Worm (Caenorhabditis elegans) whole organism, L4 larva: ENCODE data around the gene C39E6.2.

Experiments used
- F10B5.3 ChIP-seq: sonication (generic microtip); optimal IDR thresholded peaks from 2 replicates; lab custom pipeline; 2016; ENCODE audit warnings: mild to moderate bottlenecking, missing genetic modification characterization, missing compliant biosample characterization
- F37D6.2 ChIP-seq: sonication (generic microtip); optimal IDR thresholded peaks from 2 replicates; lab custom pipeline; 2016; ENCODE audit warnings: mild to moderate bottlenecking, missing genetic modification characterization, missing compliant biosample characterization
- Y105C5A.15 ChIP-seq: fragments of 200-800 bp; sonication (Bioruptor generic); IDR thresholded peaks from 2 replicates; pipeline ENCODE4 v1.3.6; 2022; ENCODE audit warnings: missing genetic modification characterization, missing compliant biosample characterization
- aly-2 ChIP-seq: sonication (generic microtip); optimal IDR thresholded peaks from 2 replicates; lab custom pipeline; 2018; ENCODE audit warnings: missing biosample characterization, missing genetic modification characterization
- arid-1 ChIP-seq: fragments of 200-800 bp; sonication (Bioruptor generic); conservative IDR thresholded peaks from 2 replicates; pipeline ENCODE4 v1.3.6; 2022; ENCODE audit warnings: missing genetic modification reagents, missing genetic modification characterization, missing compliant biosample characterization
- fkh-10 ChIP-seq: fragments of 150-350 bp; optimal IDR thresholded peaks from 2 replicates; lab custom pipeline; 2014; ENCODE audit warnings: missing biosample characterization, missing genetic modification reagents, missing genetic modification characterization
- lin-1 ChIP-seq: fragments of 200-800 bp; sonication (Bioruptor generic); IDR thresholded peaks from 2 replicates; pipeline ENCODE4 v1.3.6; 2022; ENCODE audit warnings: missing genetic modification reagents, missing genetic modification characterization, missing compliant biosample characterization
- lin-13 ChIP-seq: fragments of 150-350 bp; optimal IDR thresholded peaks from 2 replicates; lab custom pipeline; 2014; ENCODE audit warnings: missing biosample characterization, missing genetic modification reagents, missing genetic modification characterization
- mes-2 ChIP-seq: sonication (generic microtip); optimal IDR thresholded peaks from 2 replicates; lab custom pipeline; 2016; ENCODE audit warnings: missing genotype, mild to moderate bottlenecking, missing genetic modification characterization, missing compliant biosample characterization; ENCODE audit not compliant: poor library complexity, severe bottlenecking
- mxl-2 ChIP-seq: fragments of 200-800 bp; sonication (Bioruptor generic); conservative IDR thresholded peaks from 2 replicates; pipeline ENCODE4 v1.3.6; 2022; ENCODE audit warnings: missing genetic modification reagents, missing genetic modification characterization, missing compliant biosample characterization
- nhr-41 ChIP-seq: fragments of 200-800 bp; sonication (Bioruptor generic); IDR thresholded peaks from 2 replicates; pipeline ENCODE4 v1.3.6; 2022; ENCODE audit warnings: missing genetic modification reagents, missing genetic modification characterization, missing compliant biosample characterization
- nhr-77 ChIP-seq: fragments of 150-350 bp; optimal IDR thresholded peaks from 2 replicates; lab custom pipeline; 2014; ENCODE audit warnings: missing biosample characterization, missing genetic modification characterization
- skn-1 ChIP-seq: fragments of 150-350 bp; optimal IDR thresholded peaks from 2 replicates; lab custom pipeline; 2014; ENCODE audit warnings: missing biosample characterization, missing genetic modification characterization
- unc-62 ChIP-seq, 3 experiments: fragments of 150-350 bp in 1 of 3; sonication (generic microtip); optimal IDR thresholded peaks in 2 of 3; peaks in 1 of 3; 1 replicate in 1 of 3; 2 replicates in 2 of 3; lab custom pipeline; 2014 to 2017; ENCODE audit warnings: missing biosample characterization in 3 of 3, missing genetic modification characterization in 3 of 3, missing genetic modification reagents in 3 of 3, missing genotype in 1 of 3

DNA sequence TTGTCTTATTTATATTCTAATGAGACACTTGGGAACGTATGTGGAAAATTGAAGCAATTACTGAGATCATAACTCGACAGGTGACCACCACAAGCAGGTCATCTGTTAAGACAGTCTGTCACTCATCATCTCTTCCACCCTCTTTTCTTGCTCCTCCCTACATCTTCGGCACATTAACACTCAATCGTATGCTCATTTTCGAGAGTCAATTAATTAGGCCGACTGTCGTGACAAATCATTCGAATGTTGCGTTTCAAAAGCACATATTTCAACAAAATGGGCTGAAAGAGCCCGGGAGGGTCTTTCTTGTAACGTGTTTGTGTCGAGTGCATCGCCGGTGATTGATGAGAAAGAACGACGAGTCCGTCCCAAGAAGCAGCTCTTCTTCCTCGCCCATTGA, 47.3 kb upstream of the C39E6.2 start:
- TF ChIP-seq nhr-41 (GFP tag; lab: Robert Waterston, UW) (no peak), lin-13 (GFP tag; lab: Kevin White, UChicago) (no peak), mxl-2 (no peak), fkh-10 (GFP tag; lab: Kevin White, UChicago) (no peak), Y105C5A.15 (no peak), mes-2 (tag; lab: Kevin White, UChicago) (no peak), F10B5.3 (tag; lab: Kevin White, UChicago) (no peak), nhr-77 (tag; lab: Kevin White, UChicago) (no peak), arid-1 (GFP tag; lab: Robert Waterston, UW) (no peak), F37D6.2 (tag; lab: Kevin White, UChicago) (no peak), lin-1 (GFP tag; lab: Robert Waterston, UW) (no peak), unc-62 (GFP tag; optimal IDR thresholded peaks at IDR 0.05 in 1 of 2; lab: Kevin White, UChicago) (peak in 1 of 2 experiments; percentile 84), unc-62 (tag; optimal IDR thresholded peaks at IDR 0.05; lab: Kevin White, UChicago) (no peak), skn-1 (tag; lab: Kevin White, UChicago) (no peak), aly-2 (tag; lab: Kevin White, UChicago) (no peak)
